Worm (Caenorhabditis elegans): ENCODE measurements around the gene F01D5.3.

- TF ChIP-seq syd-9 (tag; optimal IDR thresholded peaks at IDR 0.05) (peak; percentile 52), nhr-11 (tag; optimal IDR thresholded peaks at IDR 0.05) (no peak), hlh-30 (tag; optimal IDR thresholded peaks at IDR 0.05; ENCODE audit: insufficient read depth) (peak; percentile 32), hlh-8 (tag; optimal IDR thresholded peaks at IDR 0.05) (no peak), ceh-48 (tag; optimal IDR thresholded peaks at IDR 0.05) (peak; percentile 26), ets-4 (tag; optimal IDR thresholded peaks at IDR 0.05) (no peak), nfya-1 (tag; optimal IDR thresholded peaks at IDR 0.05) (peak; percentile 81), unc-55 (GFP tag; optimal IDR thresholded peaks at IDR 0.05) (no peak), C08G9.2 (tag; optimal IDR thresholded peaks at IDR 0.05) (peak; percentile 48), pha-4 (tag; optimal IDR thresholded peaks at IDR 0.05) (no peak), pqm-1 (tag; optimal IDR thresholded peaks at IDR 0.05) (no peak), eyg-1 (tag; optimal IDR thresholded peaks at IDR 0.05) (peak; percentile 2), dmd-4 (tag; optimal IDR thresholded peaks at IDR 0.05; ENCODE audit: borderline replicate concordance) (no peak), lin-11 (tag; optimal IDR thresholded peaks at IDR 0.05) (peak; percentile 9)
Measured at ce11 chrII:13976161-13976560, 23.8 kb downstream of the F01D5.3 start, which contains the start of gene Y39G8B.2.

Measured in whole organism, late embryonic.